Worm (Caenorhabditis elegans) whole organism, midembryonic: ENCODE measurements around the gene osg-1.

Experiments used
- klf-2 ChIP-seq: fragments of 200-800 bp; sonication (Bioruptor generic); conservative IDR thresholded peaks from 2 replicates; pipeline ENCODE4 v1.3.6; 2022; ENCODE audit warnings: missing genetic modification reagents, missing genetic modification characterization, missing compliant biosample characterization
- ref-1 ChIP-seq: fragments of 200-800 bp; sonication (Bioruptor generic); conservative IDR thresholded peaks from 2 replicates; pipeline ENCODE4 v1.3.6; 2022; ENCODE audit warnings: missing genetic modification reagents, missing genetic modification characterization, missing compliant biosample characterization
- ztf-23 ChIP-seq: fragments of 200-800 bp; sonication (Bioruptor generic); IDR thresholded peaks from 2 replicates; pipeline ENCODE4 v1.3.6; 2022; ENCODE audit warnings: missing genetic modification reagents, missing genetic modification characterization, missing compliant biosample characterization

DNA sequence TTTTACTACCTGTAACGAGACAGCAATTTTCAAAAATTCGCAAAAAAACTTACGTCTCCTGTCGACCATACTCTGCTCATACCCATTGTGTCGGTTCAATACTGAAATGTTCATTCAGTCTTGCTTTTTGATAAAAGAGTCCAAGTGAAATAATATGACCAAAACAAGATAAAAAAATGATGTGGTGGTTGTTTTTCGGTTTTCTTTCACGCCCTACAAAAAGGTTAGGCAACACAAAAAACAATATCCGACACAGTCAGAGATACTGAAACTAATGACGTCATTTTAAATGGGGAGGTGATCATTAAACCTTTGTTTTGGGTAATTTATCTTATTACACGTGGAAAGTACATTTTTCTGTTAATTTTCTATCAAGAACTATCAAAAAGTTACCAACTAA lies 7.8 kb downstream of the osg-1 start, which contains the start of gene R02F2.8:
- no peak for TF ChIP-seq ztf-23 (GFP tag; lab: Robert Waterston, UW)
- TF ChIP-seq ref-1: no peak
- TF ChIP-seq klf-2: no peak
